Worm (Caenorhabditis elegans) whole organism, L4 larva: Measurements from ENCODE around the gene wdr-4.

Experiments
- D1046.2 ChIP-seq: fragments of 200-800 bp; sonication (Bioruptor generic); IDR thresholded peaks from 2 replicates; pipeline ENCODE4 v1.3.6; 2022; ENCODE audit warnings: missing genetic modification characterization, missing compliant biosample characterization
- F26F4.8 ChIP-seq: fragments of 200-800 bp; sonication (Bioruptor generic); conservative IDR thresholded peaks from 2 replicates; pipeline ENCODE4 v1.3.6; 2022; ENCODE audit warnings: missing genetic modification characterization, missing compliant biosample characterization
- F37D6.2 ChIP-seq: sonication (generic microtip); optimal IDR thresholded peaks from 2 replicates; lab custom pipeline; 2016; ENCODE audit warnings: mild to moderate bottlenecking, missing genetic modification characterization, missing compliant biosample characterization
- T20F7.1 ChIP-seq: fragments of 200-800 bp; sonication (Bioruptor generic); optimal IDR thresholded peaks from 2 replicates; lab custom pipeline; 2018; ENCODE audit warnings: mild to moderate bottlenecking, missing genetic modification characterization, missing compliant biosample characterization
- Y75B8A.6 ChIP-seq: fragments of 200-800 bp; sonication (Bioruptor generic); IDR thresholded peaks from 2 replicates; pipeline ENCODE4 v1.3.6; 2022; ENCODE audit warnings: missing genetic modification reagents, missing genetic modification characterization, missing compliant biosample characterization
- ceh-44 ChIP-seq: fragments of 200-800 bp; sonication (Bioruptor generic); IDR thresholded peaks from 2 replicates; pipeline ENCODE4 v1.3.6; 2022; ENCODE audit warnings: missing genetic modification reagents, missing genetic modification characterization, missing compliant biosample characterization
- cey-2 ChIP-seq: sonication (generic microtip); optimal IDR thresholded peaks from 3 replicates; lab custom pipeline; 2017; ENCODE audit warnings: missing genetic modification characterization, mild to moderate bottlenecking, missing compliant biosample characterization, antibody characterized with exemption, borderline replicate concordance; ENCODE audit not compliant: insufficient read depth
- ctbp-1 ChIP-seq: fragments of 200-800 bp; sonication (Bioruptor generic); IDR thresholded peaks from 2 replicates; pipeline ENCODE4 v1.3.6; 2022; ENCODE audit warnings: missing genetic modification reagents, missing genetic modification characterization, missing compliant biosample characterization
- daf-19 ChIP-seq: fragments of 200-800 bp; sonication (Bioruptor generic); conservative IDR thresholded peaks from 2 replicates; pipeline ENCODE4 v1.3.6; 2022; ENCODE audit warnings: missing genetic modification characterization, missing compliant biosample characterization
- dmd-6 ChIP-seq: fragments of 200-800 bp; sonication (Bioruptor generic); IDR thresholded peaks from 2 replicates; pipeline ENCODE4 v1.3.6; 2022; ENCODE audit warnings: missing genetic modification reagents, missing genetic modification characterization, missing compliant biosample characterization
- dpl-1 ChIP-seq: fragments of 150-350 bp; optimal IDR thresholded peaks from 2 replicates; lab custom pipeline; 2014; ENCODE audit warnings: missing biosample characterization, missing genetic modification reagents, missing genetic modification characterization
- egl-27 ChIP-seq: sonication (generic microtip); optimal IDR thresholded peaks from 3 replicates; lab custom pipeline; 2017; ENCODE audit warnings: missing biosample characterization, missing genetic modification reagents, missing genetic modification characterization
- fkh-10 ChIP-seq: fragments of 150-350 bp; optimal IDR thresholded peaks from 2 replicates; lab custom pipeline; 2014; ENCODE audit warnings: missing biosample characterization, missing genetic modification reagents, missing genetic modification characterization
- hlh-30 ChIP-seq: sonication (generic microtip); optimal IDR thresholded peaks from 2 replicates; lab custom pipeline; 2017; ENCODE audit warnings: antibody characterized with exemption, mild to moderate bottlenecking, missing genetic modification characterization, missing compliant biosample characterization; ENCODE audit not compliant: insufficient read depth
- jun-1 ChIP-seq: fragments of 150-350 bp; optimal IDR thresholded peaks from 2 replicates; lab custom pipeline; 2014; ENCODE audit warnings: missing biosample characterization, missing genetic modification reagents, missing genetic modification characterization
- lin-13 ChIP-seq: fragments of 150-350 bp; optimal IDR thresholded peaks from 2 replicates; lab custom pipeline; 2014; ENCODE audit warnings: missing biosample characterization, missing genetic modification reagents, missing genetic modification characterization
- lin-15B ChIP-seq: fragments of 150-350 bp; sonication (generic microtip); optimal IDR thresholded peaks from 3 replicates; lab custom pipeline; 2014; ENCODE audit warnings: missing biosample characterization, missing genetic modification characterization
- lir-3 ChIP-seq: sonication (generic microtip); optimal IDR thresholded peaks from 2 replicates; lab custom pipeline; 2016; ENCODE audit warnings: mild to moderate bottlenecking, missing genetic modification characterization, missing compliant biosample characterization
- lsy-2 ChIP-seq, 2 experiments: fragments of 150-350 bp in 1 of 2; sonication (generic microtip) in 1 of 2; optimal IDR thresholded peaks; 2 replicates each; lab custom pipeline; 2014 to 2017; ENCODE audit warnings: missing biosample characterization in 2 of 2, missing genetic modification characterization in 2 of 2
- madf-5 ChIP-seq, 2 experiments: fragments of 200-800 bp; sonication (Bioruptor generic); IDR thresholded peaks; 2 replicates each; pipeline ENCODE4 v1.3.6; 2022; ENCODE audit warnings: missing compliant biosample characterization in 2 of 2, missing genetic modification characterization in 2 of 2
- mep-1 ChIP-seq: fragments of 150-350 bp; sonication (generic microtip); optimal IDR thresholded peaks from 3 replicates; lab custom pipeline; 2014; ENCODE audit warnings: missing biosample characterization, missing genetic modification characterization
- mxl-2 ChIP-seq: fragments of 200-800 bp; sonication (Bioruptor generic); conservative IDR thresholded peaks from 2 replicates; pipeline ENCODE4 v1.3.6; 2022; ENCODE audit warnings: missing genetic modification reagents, missing genetic modification characterization, missing compliant biosample characterization
- nhr-102 ChIP-seq: sonication (generic microtip); optimal IDR thresholded peaks from 2 replicates; lab custom pipeline; 2016; ENCODE audit warnings: mild to moderate bottlenecking, missing genetic modification characterization, moderate library complexity, missing compliant biosample characterization
- nhr-76 ChIP-seq: fragments of 150-350 bp; optimal IDR thresholded peaks from 2 replicates; lab custom pipeline; 2014; ENCODE audit warnings: missing biosample characterization, missing genetic modification characterization
- nhr-77 ChIP-seq: fragments of 150-350 bp; optimal IDR thresholded peaks from 2 replicates; lab custom pipeline; 2014; ENCODE audit warnings: missing biosample characterization, missing genetic modification characterization
- pha-4 ChIP-seq, 2 experiments: fragments of 150-350 bp in 1 of 2; fragments of 200-800 bp in 1 of 2; sonication (Bioruptor generic) in 1 of 2; IDR thresholded peaks in 1 of 2; optimal IDR thresholded peaks in 1 of 2; 2 replicates each; pipeline versions ENCODE4 v1.3.6 to Lab custom; 2014 to 2022; ENCODE audit warnings: missing genetic modification characterization in 2 of 2, missing genetic modification reagents in 2 of 2, missing biosample characterization in 1 of 2, missing compliant biosample characterization in 1 of 2
- sdz-12 ChIP-seq: fragments of 200-800 bp; sonication (Bioruptor generic); optimal IDR thresholded peaks from 2 replicates; lab custom pipeline; 2018; ENCODE audit warnings: mild to moderate bottlenecking, missing genetic modification characterization, missing compliant biosample characterization
- snpc-1.2 ChIP-seq: fragments of 200-800 bp; sonication (Bioruptor generic); IDR thresholded peaks from 2 replicates; pipeline ENCODE4 v1.3.6; 2022; ENCODE audit warnings: missing genetic modification reagents, missing genetic modification characterization, missing compliant biosample characterization
- spr-1 ChIP-seq: sonication (generic microtip); optimal IDR thresholded peaks from 2 replicates; lab custom pipeline; 2016; ENCODE audit warnings: mild to moderate bottlenecking, missing genetic modification characterization, missing compliant biosample characterization
- tag-97 ChIP-seq: fragments of 200-800 bp; sonication (Bioruptor generic); IDR thresholded peaks from 2 replicates; pipeline ENCODE4 v1.3.6; 2022; ENCODE audit warnings: missing genetic modification characterization, missing compliant biosample characterization
- unc-130 ChIP-seq: sonication (generic microtip); optimal IDR thresholded peaks from 2 replicates; lab custom pipeline; 2016; ENCODE audit warnings: missing genetic modification reagents, missing genetic modification characterization, missing compliant biosample characterization
- unc-39 ChIP-seq: sonication (generic microtip); optimal IDR thresholded peaks from 2 replicates; lab custom pipeline; 2017; ENCODE audit warnings: missing biosample characterization, missing genetic modification characterization
- vab-7 ChIP-seq: fragments of 200-800 bp; sonication (Bioruptor generic); IDR thresholded peaks from 2 replicates; pipeline ENCODE4 v1.3.6; 2022; ENCODE audit warnings: missing genetic modification reagents, missing genetic modification characterization, missing compliant biosample characterization
- zag-1 ChIP-seq: fragments of 150-350 bp; optimal IDR thresholded peaks from 2 replicates; lab custom pipeline; 2014; ENCODE audit warnings: missing biosample characterization, missing genetic modification characterization
- zfp-2 ChIP-seq: sonication (generic microtip); optimal IDR thresholded peaks from 2 replicates; lab custom pipeline; 2016; ENCODE audit warnings: mild to moderate bottlenecking, missing genetic modification characterization, missing compliant biosample characterization
- zip-2 ChIP-seq: fragments of 150-350 bp; optimal IDR thresholded peaks from 2 replicates; lab custom pipeline; 2014; ENCODE audit warnings: missing biosample characterization, missing genetic modification characterization

wdr-4 gene

ce11 chrIII:6730185-6730850, 4.7 kb downstream of the wdr-4 start, which contains the start of the genes Y102E9.5 and odr-4:
TSS of gene Y102E9.5 (minus strand) at chrIII:6730285.
TSS of gene odr-4 (plus strand) at chrIII:6730800.
- TF ChIP-seq D1046.2 (GFP tag; lab: Robert Waterston, UW), result no peak
- no peak for TF ChIP-seq tag-97 (GFP tag; lab: Robert Waterston, UW)
- no peak for TF ChIP-seq dpl-1
- no peak for TF ChIP-seq unc-39 (tag; lab: Kevin White, UChicago)
- TF ChIP-seq ceh-44 (GFP tag; lab: Robert Waterston, UW), result no peak
- TF ChIP-seq zag-1 (tag; lab: Kevin White, UChicago), result no peak
- no peak for TF ChIP-seq F37D6.2 (tag; lab: Kevin White, UChicago)
- TF ChIP-seq fkh-10 (GFP tag; lab: Kevin White, UChicago), result no peak
- TF ChIP-seq cey-2 (tag; lab: Kevin White, UChicago), result no peak
- TF ChIP-seq Y75B8A.6 (GFP tag; lab: Robert Waterston, UW), result no peak
- TF ChIP-seq lir-3 (tag; lab: Kevin White, UChicago), result no peak

ce11 chrIII:6731285-6731684, 5.7 kb downstream of the wdr-4 start:
- no peak for TF ChIP-seq nhr-77 (tag; lab: Kevin White, UChicago)
- TF ChIP-seq dpl-1, result peak; percentile 14
- no peak for TF ChIP-seq F26F4.8 (GFP tag; lab: Robert Waterston, UW)
- no peak for TF ChIP-seq spr-1 (tag; lab: Kevin White, UChicago)

ce11 chrIII:6734420-6734819, 8.8 kb downstream of the wdr-4 start, which contains the start of gene Y102E9.3:
TSS of gene Y102E9.3 (minus strand) at chrIII:6734520.
- no peak for TF ChIP-seq pha-4 (GFP tag; IDR thresholded peaks at IDR 0.05; lab: Robert Waterston, UW)
- TF ChIP-seq pha-4 (tag; optimal IDR thresholded peaks at IDR 0.05; lab: Kevin White, UChicago), result no peak
- no peak for TF ChIP-seq snpc-1.2 (GFP tag; lab: Robert Waterston, UW)
- no peak for TF ChIP-seq nhr-76 (tag; lab: Kevin White, UChicago)
- no peak for TF ChIP-seq daf-19 (GFP tag; lab: Robert Waterston, UW)
- TF ChIP-seq egl-27 (tag; lab: Kevin White, UChicago), result no peak
- no peak for TF ChIP-seq lsy-2 (tag; optimal IDR thresholded peaks at IDR 0.05; lab: Kevin White, UChicago)
- TF ChIP-seq unc-130 (GFP tag; lab: Kevin White, UChicago), result no peak
- TF ChIP-seq hlh-30 (tag; lab: Kevin White, UChicago), result no peak
- TF ChIP-seq ctbp-1 (GFP tag; lab: Robert Waterston, UW), result no peak
- TF ChIP-seq mep-1, result no peak
- no peak for TF ChIP-seq unc-39 (tag; lab: Kevin White, UChicago)
- TF ChIP-seq zfp-2 (tag; lab: Kevin White, UChicago), result no peak
- TF ChIP-seq lin-13 (GFP tag; lab: Kevin White, UChicago), result no peak
- no peak for TF ChIP-seq vab-7 (GFP tag; lab: Robert Waterston, UW)
- TF ChIP-seq zip-2 (tag; lab: Kevin White, UChicago), result no peak
- TF ChIP-seq T20F7.1, result no peak
- no peak for TF ChIP-seq jun-1 (tag; lab: Kevin White, UChicago)
- no peak for TF ChIP-seq dmd-6 (GFP tag; lab: Robert Waterston, UW)
- no peak for TF ChIP-seq lin-15B

ce11 chrIII:6736566-6736965, 11.0 kb downstream of the wdr-4 start, which contains the start of gene Y102E9.6:
TSS of gene Y102E9.6 (minus strand) at chrIII:6736666.
- no peak for TF ChIP-seq mxl-2 (GFP tag; lab: Robert Waterston, UW)
- TF ChIP-seq nhr-102, result no peak
- TF ChIP-seq sdz-12 (GFP tag; lab: Kevin White, UChicago), result no peak
- TF ChIP-seq madf-5 (GFP tag; IDR thresholded peaks at IDR 0.05; lab: Robert Waterston, UW), result no peak
